Worm (Caenorhabditis elegans) whole organism, L2 larva: ENCODE measurements around the gene rmd-3.

Source experiments
- R02D3.7 ChIP-seq: fragments of 150-350 bp; optimal IDR thresholded peaks from 2 replicates; lab custom pipeline; 2014; ENCODE audit warnings: missing biosample characterization, missing genetic modification characterization
- aly-2 ChIP-seq: fragments of 150-350 bp; optimal IDR thresholded peaks from 2 replicates; lab custom pipeline; 2014; ENCODE audit warnings: missing biosample characterization, missing genetic modification characterization
- mab-5 ChIP-seq: fragments of 150-350 bp; optimal IDR thresholded peaks from 2 replicates; lab custom pipeline; 2014; ENCODE audit warnings: missing biosample characterization, missing genetic modification characterization
- mdl-1 ChIP-seq, 2 experiments: fragments of 150-350 bp in 1 of 2; sonication (generic microtip) in 1 of 2; optimal IDR thresholded peaks; 2 replicates each; lab custom pipeline; 2017; ENCODE audit warnings: missing biosample characterization in 2 of 2, missing genetic modification characterization in 2 of 2
- nhr-237 ChIP-seq: fragments of 150-350 bp; optimal IDR thresholded peaks from 2 replicates; lab custom pipeline; 2014; ENCODE audit warnings: missing biosample characterization, missing genetic modification characterization
- snpc-4 ChIP-seq: fragments of 150-350 bp; optimal IDR thresholded peaks from 2 replicates; lab custom pipeline; 2014; ENCODE audit warnings: missing biosample characterization, missing genetic modification characterization
- unc-39 ChIP-seq: fragments of 150-350 bp; optimal IDR thresholded peaks from 2 replicates; lab custom pipeline; 2014; ENCODE audit warnings: missing biosample characterization, missing genetic modification characterization
- unc-62 ChIP-seq: fragments of 150-350 bp; optimal IDR thresholded peaks from 2 replicates; lab custom pipeline; 2014; ENCODE audit warnings: missing biosample characterization, missing genetic modification reagents, missing genetic modification characterization
- ztf-11 ChIP-seq: sonication (generic microtip); optimal IDR thresholded peaks from 2 replicates; lab custom pipeline; 2017; ENCODE audit warnings: missing biosample characterization, missing genetic modification characterization

DNA sequence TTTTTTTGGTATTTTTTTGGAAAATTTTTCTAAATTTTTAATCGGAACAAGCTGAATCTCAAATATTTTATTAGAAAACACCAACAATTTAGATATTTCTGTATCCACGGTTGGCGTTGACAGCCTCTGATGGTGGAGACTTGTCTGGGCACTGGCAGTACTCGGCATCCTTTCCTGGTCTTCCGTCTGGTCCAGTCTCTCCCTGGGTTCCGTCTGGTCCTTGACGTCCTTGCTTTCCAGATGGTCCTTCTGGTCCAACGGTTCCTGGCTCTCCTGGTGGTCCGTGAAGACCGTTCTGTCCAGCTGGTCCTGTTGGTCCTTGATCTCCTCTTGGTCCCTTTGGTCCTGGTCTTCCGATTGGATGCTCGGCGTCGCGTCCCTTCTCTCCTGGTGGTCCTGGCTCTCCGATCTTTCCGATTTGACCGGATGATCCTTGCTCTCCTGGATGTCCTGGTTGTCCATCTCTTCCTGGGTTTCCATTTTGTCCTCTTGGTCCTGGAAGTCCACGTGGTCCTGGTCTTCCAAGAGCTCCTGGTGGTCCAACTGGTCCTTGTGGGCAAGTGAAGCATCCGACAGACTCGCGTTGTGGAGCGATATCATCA is 2.7 kb downstream of the rmd-3 start:
- no peak for TF ChIP-seq mab-5 (tag; lab: Kevin White, UChicago)
- TF ChIP-seq R02D3.7 (tag; lab: Kevin White, UChicago): no peak
- TF ChIP-seq snpc-4 (tag; lab: Kevin White, UChicago): no peak
- TF ChIP-seq unc-62 (GFP tag; lab: Kevin White, UChicago): no peak
- no peak for TF ChIP-seq mdl-1 (tag; optimal IDR thresholded peaks at IDR 0.05; lab: Kevin White, UChicago)
- no peak for TF ChIP-seq nhr-237 (tag; lab: Kevin White, UChicago)
- TF ChIP-seq unc-39 (tag; lab: Kevin White, UChicago): no peak
- no peak for TF ChIP-seq ztf-11 (tag; lab: Kevin White, UChicago)
- TF ChIP-seq aly-2 (tag; lab: Kevin White, UChicago): no peak
